Fruit fly (Drosophila melanogaster): ENCODE measurements around the gene GstO2.

Gene GstO2

DNA sequence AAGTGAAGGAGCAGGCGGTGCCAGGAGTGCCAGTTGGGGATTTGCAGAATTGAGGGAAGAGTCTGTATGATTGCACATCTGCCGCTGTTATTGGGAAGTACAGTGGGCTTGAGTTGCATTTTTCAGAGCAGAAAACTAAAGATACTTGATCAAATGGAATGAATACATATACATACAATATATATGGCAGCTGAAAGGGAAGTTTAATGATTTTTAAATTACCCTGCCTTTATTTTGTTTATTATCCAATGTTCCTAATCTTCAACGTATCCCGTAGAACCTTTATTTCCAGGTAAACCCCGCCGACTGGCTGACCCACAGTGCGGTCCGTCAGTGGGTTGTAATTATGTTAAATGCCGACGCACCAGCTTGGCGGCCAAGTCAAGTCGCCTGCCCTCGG, 42.4 kb downstream of the GstO2 start:
- TF ChIP-seq ovo (GFP tag; optimal IDR thresholded peaks at IDR 0.05): no peak
- no peak for TF ChIP-seq bab1 (GFP tag; optimal IDR thresholded peaks at IDR 0.05)

Data from whole organism, adult.